Fruit fly (Drosophila melanogaster) whole organism, embryonic: ENCODE data around the gene Bug22.

Experiments used
- Atf3 ChIP-seq: fragments of 200-800 bp; sonication (Bioruptor generic); optimal IDR thresholded peaks from 3 replicates; lab custom pipeline; 2016; ENCODE audit warnings: missing biosample characterization, missing genetic modification characterization
- Awh ChIP-seq: fragments of 200-800 bp; sonication (Bioruptor generic); IDR thresholded peaks from 2 replicates; pipeline ENCODE4, ENCODE4 v1.3.6; 2022; ENCODE audit warnings: missing biosample characterization, missing genetic modification characterization
- Blimp-1 ChIP-seq: fragments of 200-800 bp; sonication (Bioruptor generic); optimal IDR thresholded peaks from 3 replicates; lab custom pipeline; 2018; ENCODE audit warnings: missing biosample characterization, missing genetic modification characterization, mild to moderate bottlenecking, moderate library complexity, missing genetic modification reagents
- CG10147 ChIP-seq: fragments of 200-800 bp; sonication (Bioruptor generic); optimal IDR thresholded peaks from 2 replicates; lab custom pipeline; 2019; ENCODE audit warnings: missing biosample characterization, mild to moderate bottlenecking, missing genetic modification characterization, moderate library complexity
- CG10462 ChIP-seq: fragments of 200-800 bp; sonication (Bioruptor generic); optimal IDR thresholded peaks from 2 replicates; lab custom pipeline; 2016; ENCODE audit warnings: missing biosample characterization, missing genetic modification characterization
- CG11085 ChIP-seq: fragments of 200-800 bp; sonication (Bioruptor generic); IDR thresholded peaks from 2 replicates; pipeline ENCODE4 v1.3.6; 2022; ENCODE audit warnings: missing biosample characterization, missing genetic modification characterization
- CG11247 ChIP-seq: fragments of 200-800 bp; sonication (Bioruptor generic); IDR thresholded peaks from 2 replicates; pipeline ENCODE4 v1.3.6; 2022; ENCODE audit warnings: missing biosample characterization, missing genetic modification characterization
- CG14710 ChIP-seq: fragments of 200-800 bp; sonication (Bioruptor generic); optimal IDR thresholded peaks from 3 replicates; lab custom pipeline; 2019; ENCODE audit warnings: missing biosample characterization, mild to moderate bottlenecking, missing genetic modification characterization, moderate library complexity
- CG15696 ChIP-seq: fragments of 200-800 bp; sonication (Bioruptor generic); optimal IDR thresholded peaks from 2 replicates; lab custom pipeline; 2019; ENCODE audit warnings: missing biosample characterization, mild to moderate bottlenecking, missing genetic modification characterization, moderate library complexity
- CG16813 ChIP-seq: fragments of 200-800 bp; sonication (Bioruptor generic); IDR thresholded peaks from 3 replicates; pipeline ENCODE4 v1.3.6; 2022; ENCODE audit warnings: missing biosample characterization, missing genetic modification characterization; ENCODE audit not compliant: partially characterized antibody
- CG16815 ChIP-seq: fragments of 200-800 bp; sonication (Bioruptor generic); optimal IDR thresholded peaks from 3 replicates; lab custom pipeline; 2017; ENCODE audit warnings: missing biosample characterization, mild to moderate bottlenecking, missing genetic modification characterization
- CG17328 ChIP-seq: fragments of 200-800 bp; sonication (Bioruptor generic); IDR thresholded peaks from 2 replicates; pipeline ENCODE4 v1.3.6; 2022; ENCODE audit warnings: missing biosample characterization, missing genetic modification characterization
- CG17385 ChIP-seq: fragments of 200-800 bp; sonication (Bioruptor generic); optimal IDR thresholded peaks from 3 replicates; lab custom pipeline; 2018; ENCODE audit warnings: missing biosample characterization, mild to moderate bottlenecking, missing genetic modification characterization
- CG17912 ChIP-seq: fragments of 200-800 bp; sonication (Bioruptor generic); optimal IDR thresholded peaks from 2 replicates; lab custom pipeline; 2018; ENCODE audit warnings: missing biosample characterization, mild to moderate bottlenecking, missing genetic modification characterization
- CG1792 ChIP-seq: fragments of 200-800 bp; sonication (Bioruptor generic); optimal IDR thresholded peaks from 2 replicates; lab custom pipeline; 2016; ENCODE audit warnings: missing biosample characterization, missing genetic modification characterization
- CG18764 ChIP-seq: fragments of 200-800 bp; sonication (Bioruptor generic); optimal IDR thresholded peaks from 3 replicates; lab custom pipeline; 2016; ENCODE audit warnings: missing biosample characterization, missing genetic modification characterization
- CG2116 ChIP-seq: fragments of 200-800 bp; sonication (Bioruptor generic); optimal IDR thresholded peaks from 3 replicates; lab custom pipeline; 2018; ENCODE audit warnings: missing biosample characterization, mild to moderate bottlenecking, missing genetic modification characterization
- CG2202 ChIP-seq: fragments of 200-800 bp; sonication (Bioruptor generic); optimal IDR thresholded peaks from 2 replicates; lab custom pipeline; 2018; ENCODE audit warnings: missing biosample characterization, mild to moderate bottlenecking, missing genetic modification characterization
- CG30020 ChIP-seq: fragments of 200-800 bp; optimal IDR thresholded peaks from 2 replicates; lab custom pipeline; 2019; ENCODE audit warnings: missing biosample characterization, mild to moderate bottlenecking, missing genetic modification characterization, moderate library complexity
- CG30403 ChIP-seq: fragments of 200-800 bp; sonication (Bioruptor generic); optimal IDR thresholded peaks from 3 replicates; lab custom pipeline; 2016; ENCODE audit warnings: missing biosample characterization, missing genetic modification characterization
- CG3281 ChIP-seq: fragments of 200-800 bp; sonication (Bioruptor generic); optimal IDR thresholded peaks from 3 replicates; lab custom pipeline; 2017; ENCODE audit warnings: missing biosample characterization, mild to moderate bottlenecking, missing genetic modification characterization
- CG4820 ChIP-seq: fragments of 200-800 bp; sonication (Bioruptor generic); optimal IDR thresholded peaks from 3 replicates; lab custom pipeline; 2016; ENCODE audit warnings: missing biosample characterization, missing genetic modification characterization
- CG6272 ChIP-seq: fragments of 200-800 bp; sonication (Bioruptor generic); IDR thresholded peaks from 2 replicates; pipeline ENCODE4 v1.3.6; 2022; ENCODE audit warnings: missing biosample characterization, missing genetic modification characterization
- CG6765 ChIP-seq: fragments of 200-800 bp; sonication (Bioruptor generic); optimal IDR thresholded peaks from 3 replicates; lab custom pipeline; 2017; ENCODE audit warnings: missing biosample characterization, mild to moderate bottlenecking, missing genetic modification characterization
- CG8281 ChIP-seq: fragments of 200-800 bp; sonication (Bioruptor generic); optimal IDR thresholded peaks from 2 replicates; lab custom pipeline; 2018; ENCODE audit warnings: missing biosample characterization, mild to moderate bottlenecking, missing genetic modification characterization, moderate library complexity
- Dad ChIP-seq: fragments of 200-800 bp; sonication (Bioruptor generic); optimal IDR thresholded peaks from 3 replicates; lab custom pipeline; 2016; ENCODE audit warnings: missing biosample characterization, missing genetic modification characterization
- H2.0 ChIP-seq: fragments of 200-800 bp; sonication (Bioruptor generic); IDR thresholded peaks from 2 replicates; pipeline ENCODE4 v1.3.6; 2022; ENCODE audit warnings: missing biosample characterization, missing genetic modification characterization
- Hey ChIP-seq: fragments of 200-800 bp; sonication (Bioruptor generic); optimal IDR thresholded peaks from 3 replicates; lab custom pipeline; 2018; ENCODE audit warnings: missing biosample characterization, mild to moderate bottlenecking, missing genetic modification characterization
- Max ChIP-seq: fragments of 200-800 bp; sonication (Bioruptor generic); optimal IDR thresholded peaks from 2 replicates; lab custom pipeline; 2016; ENCODE audit warnings: missing biosample characterization, mild to moderate bottlenecking, missing genetic modification characterization
- Nf-YA ChIP-seq: fragments of 200-800 bp; sonication (Bioruptor generic); IDR thresholded peaks from 2 replicates; pipeline ENCODE4 v1.3.6; 2022; ENCODE audit warnings: missing biosample characterization, missing genetic modification characterization
- Nf-YB ChIP-seq: fragments of 200-800 bp; sonication (Bioruptor generic); optimal IDR thresholded peaks from 3 replicates; lab custom pipeline; 2019; ENCODE audit warnings: missing biosample characterization, mild to moderate bottlenecking, missing genetic modification characterization, moderate library complexity
- Sry-δ ChIP-seq: fragments of 200-800 bp; sonication (Bioruptor generic); optimal IDR thresholded peaks from 2 replicates; lab custom pipeline; 2016; ENCODE audit warnings: missing biosample characterization, missing genetic modification characterization
- Trl ChIP-seq, 3 experiments: fragments of >200 bp in 2 of 3; fragments of 200-800 bp in 1 of 3; sonication (Bioruptor generic) in 1 of 3; optimal IDR thresholded peaks; 2 replicates in 1 of 3; 3 replicates in 2 of 3; lab custom pipeline; 2016 to 2017; ENCODE audit warnings: missing biosample characterization in 1 of 3, missing genetic modification characterization in 1 of 3
- bab2 ChIP-seq: fragments of 200-800 bp; sonication (Bioruptor generic); optimal IDR thresholded peaks from 2 replicates; lab custom pipeline; 2016; ENCODE audit warnings: missing biosample characterization, missing genetic modification characterization
- danr ChIP-seq: fragments of 200-800 bp; sonication (Bioruptor generic); IDR thresholded peaks from 2 replicates; pipeline ENCODE4 v1.3.6; 2022; ENCODE audit warnings: missing biosample characterization, missing genetic modification characterization
- dmrt11E ChIP-seq: fragments of 200-800 bp; sonication (Bioruptor generic); optimal IDR thresholded peaks from 3 replicates; lab custom pipeline; 2018; ENCODE audit warnings: missing biosample characterization, mild to moderate bottlenecking, missing genetic modification characterization, moderate library complexity
- fd96Cb ChIP-seq: fragments of 200-800 bp; sonication (Bioruptor generic); optimal IDR thresholded peaks from 2 replicates; lab custom pipeline; 2018; ENCODE audit warnings: missing biosample characterization, mild to moderate bottlenecking, missing genetic modification characterization, moderate library complexity
- insv ChIP-seq, 2 experiments: fragments of 200-800 bp; sonication (Bioruptor generic); optimal IDR thresholded peaks; 3 replicates each; lab custom pipeline; 2016 to 2018; ENCODE audit warnings: missing biosample characterization in 2 of 2, missing genetic modification characterization in 2 of 2
- kni ChIP-seq: fragments of 200-800 bp; sonication (Bioruptor generic); optimal IDR thresholded peaks from 3 replicates; lab custom pipeline; 2017; ENCODE audit warnings: mild to moderate bottlenecking, missing biosample characterization, missing genetic modification reagents, missing genetic modification characterization
- lbe ChIP-seq: fragments of 200-800 bp; sonication (Bioruptor generic); optimal IDR thresholded peaks from 2 replicates; lab custom pipeline; 2016; ENCODE audit warnings: missing biosample characterization, mild to moderate bottlenecking, missing genetic modification characterization
- lola ChIP-seq, 3 experiments: fragments of >200 bp in 2 of 3; fragments of 200-800 bp in 1 of 3; sonication (Bioruptor generic) in 1 of 3; optimal IDR thresholded peaks; 2 replicates each; lab custom pipeline; 2017 to 2019; ENCODE audit warnings: missing biosample characterization in 3 of 3, missing genetic modification characterization in 3 of 3, mild to moderate bottlenecking in 1 of 3, moderate library complexity in 1 of 3
- phol ChIP-seq: fragments of 200-800 bp; sonication (Bioruptor generic); optimal IDR thresholded peaks from 3 replicates; lab custom pipeline; 2018; ENCODE audit warnings: missing biosample characterization, mild to moderate bottlenecking, missing genetic modification characterization, moderate library complexity
- pita ChIP-seq: fragments of 200-800 bp; sonication (Bioruptor generic); optimal IDR thresholded peaks from 2 replicates; lab custom pipeline; 2017; ENCODE audit warnings: missing biosample characterization, mild to moderate bottlenecking, missing genetic modification characterization
- salm ChIP-seq: fragments of 200-800 bp; sonication (Bioruptor generic); optimal IDR thresholded peaks from 2 replicates; lab custom pipeline; 2018; ENCODE audit warnings: missing biosample characterization, mild to moderate bottlenecking, missing genetic modification characterization
- sd ChIP-seq: fragments of 200-800 bp; sonication (Bioruptor generic); optimal IDR thresholded peaks from 3 replicates; lab custom pipeline; 2018; ENCODE audit warnings: missing biosample characterization, mild to moderate bottlenecking, missing genetic modification characterization, moderate library complexity
- sna ChIP-seq: fragments of 200-800 bp; sonication (Bioruptor generic); IDR thresholded peaks from 2 replicates; pipeline ENCODE4 v1.3.6; 2022; ENCODE audit warnings: missing biosample characterization, missing genetic modification characterization; ENCODE audit not compliant: partially characterized antibody
- sug ChIP-seq: fragments of 200-800 bp; optimal IDR thresholded peaks from 2 replicates; lab custom pipeline; 2019; ENCODE audit warnings: missing biosample characterization, mild to moderate bottlenecking, missing genetic modification characterization, moderate library complexity
- tin ChIP-seq: fragments of 200-800 bp; sonication (Bioruptor generic); optimal IDR thresholded peaks from 3 replicates; lab custom pipeline; 2016; ENCODE audit warnings: missing biosample characterization, missing genetic modification characterization
- wor ChIP-seq: fragments of 200-800 bp; sonication (Bioruptor generic); IDR thresholded peaks from 2 replicates; pipeline ENCODE4 v1.3.6; 2022; ENCODE audit warnings: missing biosample characterization, missing genetic modification characterization
- zen ChIP-seq: fragments of 200-800 bp; sonication (Bioruptor generic); optimal IDR thresholded peaks from 3 replicates; lab custom pipeline; 2018; ENCODE audit warnings: missing biosample characterization, mild to moderate bottlenecking, missing genetic modification characterization, moderate library complexity

Gene Bug22

dm6 chr2L:10466865-10467270 is 36.1 kb upstream of the Bug22 start (continued):
- TF ChIP-seq CG8281 (tag; lab: Kevin White, UChicago) (peak; percentile 23), sna (no peak), Hey (tag; lab: Kevin White, UChicago) (no peak), H2.0 (GFP tag; lab: Robert Waterston, UW) (peak; percentile 23; the same call in 1 of the 2 replicates), CG6272 (GFP tag; lab: Robert Waterston, UW) (no peak), CG18764 (GFP tag; lab: Kevin White, UChicago) (peak; percentile 1), pita (no peak), kni (GFP tag; lab: Kevin White, UChicago) (no peak), CG17328 (GFP tag; lab: Robert Waterston, UW) (no peak), CG30403 (GFP tag; lab: Kevin White, UChicago) (peak; percentile 75), CG16813 (GFP tag; lab: Robert Waterston, UW) (no peak), wor (GFP tag; lab: Robert Waterston, UW) (0 out of 2 replicates have a peak, but pooled peaks have one; percentile 46), bab2 (GFP tag; lab: Kevin White, UChicago) (peak; percentile 27), CG10147 (GFP tag; lab: Kevin White, UChicago) (peak; percentile 2), CG6765 (GFP tag; lab: Kevin White, UChicago) (no peak), lola (GFP tag; optimal IDR thresholded peaks at IDR 0.05; lab: Kevin White, UChicago) (peak in 1 of 3 experiments; percentile 74), CG30020 (tag; lab: Kevin White, UChicago) (no peak), dmrt11E (tag; lab: Kevin White, UChicago) (peak; percentile 53), salm (no peak), Awh (GFP tag; lab: Robert Waterston, UW) (no peak), CG2202 (tag; lab: Kevin White, UChicago) (peak; percentile 17), CG11085 (GFP tag; lab: Robert Waterston, UW) (no peak), CG17385 (peak; percentile 42), insv (GFP tag; optimal IDR thresholded peaks at IDR 0.05; lab: Kevin White, UChicago) (no peak), sd (tag; lab: Kevin White, UChicago) (peak; percentile 65), Nf-YA (GFP tag; lab: Robert Waterston, UW) (no peak), danr (GFP tag; lab: Robert Waterston, UW) (no peak; the same call in 1 of the 2 replicates), phol (tag; lab: Kevin White, UChicago) (peak; percentile 84), lbe (GFP tag; lab: Kevin White, UChicago) (no peak), tin (GFP tag; lab: Kevin White, UChicago) (peak; percentile 63), CG16815 (GFP tag; lab: Kevin White, UChicago) (peak; percentile 57), Atf3 (peak; percentile 34), Max (GFP tag; lab: Kevin White, UChicago) (peak; percentile 58), sug (tag; lab: Kevin White, UChicago) (no peak), Trl (optimal IDR thresholded peaks at IDR 0.05; lab: Kevin White, UChicago) (no peak), Trl (GFP tag; optimal IDR thresholded peaks at IDR 0.05; lab: Kevin White, UChicago) (peak; percentile 55), zen (tag; lab: Kevin White, UChicago) (peak; percentile 16), Nf-YB (GFP tag; lab: Kevin White, UChicago) (peak; percentile 32), CG15696 (tag; lab: Kevin White, UChicago) (peak; percentile 19), Blimp-1 (GFP tag; lab: Kevin White, UChicago) (peak; percentile 74), CG1792 (GFP tag; lab: Kevin White, UChicago) (peak; percentile 37), CG14710 (tag; lab: Kevin White, UChicago) (peak; percentile 73), Sry-δ (GFP tag; lab: Kevin White, UChicago) (peak; percentile 15), fd96Cb (tag; lab: Kevin White, UChicago) (peak; percentile 74), CG2116 (GFP tag; lab: Kevin White, UChicago) (peak; percentile 21), CG11247 (GFP tag; lab: Robert Waterston, UW) (no peak), CG3281 (GFP tag; lab: Kevin White, UChicago) (peak; percentile 40), Dad (GFP tag; lab: Kevin White, UChicago) (peak; percentile 42), CG4820 (GFP tag; lab: Kevin White, UChicago) (peak; percentile 68), CG17912 (GFP tag; lab: Kevin White, UChicago) (no peak), CG10462 (GFP tag; lab: Kevin White, UChicago) (peak; percentile 15)
